Fruit fly (Drosophila melanogaster): ENCODE measurements around the gene tefu.

Gene tefu

DNA sequence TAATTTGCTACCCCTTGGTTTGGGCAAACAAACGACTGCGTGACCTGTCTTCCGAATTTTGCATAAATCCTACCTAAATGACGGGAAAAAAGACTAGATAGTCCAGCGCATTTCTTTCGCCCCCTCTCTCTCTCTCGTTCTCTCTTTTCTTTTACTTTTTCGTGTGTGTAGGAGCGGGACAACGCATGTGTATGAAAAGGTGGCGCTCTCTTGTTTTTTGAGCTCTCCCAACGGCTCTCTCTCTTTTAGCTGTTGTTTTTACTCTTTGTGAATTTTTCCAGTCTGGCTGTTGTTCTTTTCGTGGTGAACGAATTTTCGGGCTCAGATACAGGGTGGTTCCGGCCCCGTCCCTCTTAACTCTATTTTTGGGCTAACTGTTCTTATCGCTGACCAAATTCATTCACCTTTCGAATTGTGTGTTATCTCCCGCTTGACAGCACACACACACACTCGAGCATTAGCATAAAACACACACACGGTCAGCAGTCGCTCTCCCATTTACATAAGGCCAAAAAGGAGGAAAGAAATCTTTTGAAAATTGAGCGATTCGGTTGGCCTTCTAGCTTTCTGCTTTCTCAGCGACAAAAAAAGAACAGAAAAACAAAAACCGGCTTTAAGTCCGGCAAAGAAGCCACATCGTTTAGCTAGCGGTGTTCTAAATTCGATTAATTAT, 49.7 kb upstream of the tefu start (continued):
- TF ChIP-seq CG11695 (GFP tag; IDR thresholded peaks at IDR 0.05) (no peak), HLH3B (GFP tag; IDR thresholded peaks at IDR 0.05) (no peak), pan (optimal IDR thresholded peaks at IDR 0.05) (no peak), pan (GFP tag; optimal IDR thresholded peaks at IDR 0.05 in 1 of 2, IDR thresholded peaks at IDR 0.05 in 1 of 2) (no peak), en (GFP tag; optimal IDR thresholded peaks at IDR 0.05) (no peak), CG5180 (GFP tag; optimal IDR thresholded peaks at IDR 0.05) (no peak), odd (GFP tag; optimal IDR thresholded peaks at IDR 0.05) (no peak), CG7745 (tag; optimal IDR thresholded peaks at IDR 0.05) (no peak), CG10209 (GFP tag; optimal IDR thresholded peaks at IDR 0.05) (no peak), Dll (GFP tag; IDR thresholded peaks at IDR 0.05; ENCODE audit: partially characterized antibody) (no peak), CG14014 (GFP tag; IDR thresholded peaks at IDR 0.05) (no peak), Antp (GFP tag; optimal IDR thresholded peaks at IDR 0.05) (no peak), CG3281 (GFP tag; optimal IDR thresholded peaks at IDR 0.05) (peak; percentile 12), CG1603 (tag; optimal IDR thresholded peaks at IDR 0.05) (no peak), H15 (GFP tag; IDR thresholded peaks at IDR 0.05) (no peak), CG12391 (tag; optimal IDR thresholded peaks at IDR 0.05) (no peak), Hmr (GFP tag; optimal IDR thresholded peaks at IDR 0.05) (peak; percentile 23), CG12299 (tag; optimal IDR thresholded peaks at IDR 0.05) (no peak), CG30020 (tag; optimal IDR thresholded peaks at IDR 0.05) (no peak), NK7.1 (GFP tag; optimal IDR thresholded peaks at IDR 0.05) (no peak), Vsx1 (GFP tag; optimal IDR thresholded peaks at IDR 0.05) (no peak), run (tag; optimal IDR thresholded peaks at IDR 0.05) (no peak), CG12104 (GFP tag; optimal IDR thresholded peaks at IDR 0.05) (no peak), CG3847 (GFP tag; IDR thresholded peaks at IDR 0.05) (no peak), CG16779 (GFP tag; IDR thresholded peaks at IDR 0.05) (no peak), amos (GFP tag; IDR thresholded peaks at IDR 0.05; ENCODE audit: partially characterized antibody) (no peak), esg (GFP tag; conservative IDR thresholded peaks at IDR 0.05) (no peak), Mes4 (GFP tag; optimal IDR thresholded peaks at IDR 0.05) (no peak), crc (GFP tag; optimal IDR thresholded peaks at IDR 0.05) (no peak), toy (GFP tag; IDR thresholded peaks at IDR 0.05) (no peak), Rfx (GFP tag; IDR thresholded peaks at IDR 0.05) (no peak), dysf (GFP tag; IDR thresholded peaks at IDR 0.05) (no peak), Tbp (GFP tag; optimal IDR thresholded peaks at IDR 0.05) (no peak), twi (tag; optimal IDR thresholded peaks at IDR 0.05) (no peak), CG13123 (GFP tag; optimal IDR thresholded peaks at IDR 0.05) (no peak), ac (GFP tag; optimal IDR thresholded peaks at IDR 0.05) (no peak), CG15601 (tag; optimal IDR thresholded peaks at IDR 0.05) (no peak), knrl (GFP tag; IDR thresholded peaks at IDR 0.05; ENCODE audit: partially characterized antibody) (no peak), CG2116 (GFP tag; optimal IDR thresholded peaks at IDR 0.05) (no peak), Lhr (GFP tag; optimal IDR thresholded peaks at IDR 0.05) (no peak), Meics (GFP tag; optimal IDR thresholded peaks at IDR 0.05) (no peak), jigr1 (GFP tag; IDR thresholded peaks at IDR 0.05) (no peak), grn (GFP tag; optimal IDR thresholded peaks at IDR 0.05) (peak; percentile 23), CG15479 (GFP tag; optimal IDR thresholded peaks at IDR 0.05) (peak; percentile 49), ro (GFP tag; IDR thresholded peaks at IDR 0.05) (no peak), grau (tag; optimal IDR thresholded peaks at IDR 0.05) (no peak), wek (GFP tag; optimal IDR thresholded peaks at IDR 0.05) (no peak), CG11504 (tag; optimal IDR thresholded peaks at IDR 0.05) (no peak), kah (GFP tag; optimal IDR thresholded peaks at IDR 0.05) (no peak), Spps (tag; optimal IDR thresholded peaks at IDR 0.05) (no peak), tx (GFP tag; optimal IDR thresholded peaks at IDR 0.05) (no peak)

All from whole organism, embryonic.